Fruit fly (Drosophila melanogaster): Measurements from ENCODE around the gene pbl.

pbl gene

dm6 chr3L:7911765-7912556, at the start of gene pbl, which contains the start of gene CG8281:
Gene pbl (minus strand): TSS chr3L:7911954.
Gene CG8281 (plus strand): TSS chr3L:7912463.
- TF ChIP-seq Hr83 (GFP tag; optimal IDR thresholded peaks at IDR 0.05; ENCODE audit: poor library complexity, severe bottlenecking) (no peak), fru (GFP tag; optimal IDR thresholded peaks at IDR 0.05) (peak; percentile 15), pan (optimal IDR thresholded peaks at IDR 0.05) (no peak), Hnf4 (GFP tag; optimal IDR thresholded peaks at IDR 0.05) (peak; percentile 42), psq (GFP tag; optimal IDR thresholded peaks at IDR 0.05) (peak; percentile 24), CG9705 (GFP tag; optimal IDR thresholded peaks at IDR 0.05) (peak; percentile 28), Dfd (GFP tag; optimal IDR thresholded peaks at IDR 0.05) (no peak), Myc (optimal IDR thresholded peaks at IDR 0.05) (no peak), Vsx2 (GFP tag; optimal IDR thresholded peaks at IDR 0.05; ENCODE audit: partially characterized antibody) (no peak), h (GFP tag; optimal IDR thresholded peaks at IDR 0.05) (peak; percentile 18), sv (GFP tag; optimal IDR thresholded peaks at IDR 0.05) (peak; percentile 48), HLH106 (tag; optimal IDR thresholded peaks at IDR 0.05) (peak; percentile 51), Dif (GFP tag; optimal IDR thresholded peaks at IDR 0.05; ENCODE audit: partially characterized antibody) (no peak), Mio (GFP tag; optimal IDR thresholded peaks at IDR 0.05) (no peak), Jra (GFP tag; optimal IDR thresholded peaks at IDR 0.05) (no peak), rgr (GFP tag; optimal IDR thresholded peaks at IDR 0.05) (peak; percentile 29), Rel (GFP tag; optimal IDR thresholded peaks at IDR 0.05) (no peak), Rel (tag; optimal IDR thresholded peaks at IDR 0.05) (no peak), Abd-B (GFP tag; optimal IDR thresholded peaks at IDR 0.05) (no peak), woc (GFP tag; optimal IDR thresholded peaks at IDR 0.05) (peak; percentile 48), dmrt93B (GFP tag; optimal IDR thresholded peaks at IDR 0.05) (no peak), Hr78 (GFP tag; optimal IDR thresholded peaks at IDR 0.05) (no peak), jim (GFP tag; optimal IDR thresholded peaks at IDR 0.05) (no peak), sage (GFP tag; optimal IDR thresholded peaks at IDR 0.05) (no peak), usp (GFP tag; optimal IDR thresholded peaks at IDR 0.05) (no peak), br (GFP tag; optimal IDR thresholded peaks at IDR 0.05) (no peak), ey (GFP tag; optimal IDR thresholded peaks at IDR 0.05) (peak; percentile 0), GATAd (GFP tag; optimal IDR thresholded peaks at IDR 0.05) (no peak), tai (GFP tag; optimal IDR thresholded peaks at IDR 0.05) (no peak), lola (GFP tag; optimal IDR thresholded peaks at IDR 0.05) (no peak), CrebA (GFP tag; optimal IDR thresholded peaks at IDR 0.05; ENCODE audit: borderline replicate concordance) (no peak), foxo (GFP tag; optimal IDR thresholded peaks at IDR 0.05) (peak in 1 of 2 experiments; percentile 45), CG32264 (GFP tag; optimal IDR thresholded peaks at IDR 0.05) (no peak), N (GFP tag; optimal IDR thresholded peaks at IDR 0.05) (no peak), dl (GFP tag; optimal IDR thresholded peaks at IDR 0.05; ENCODE audit: insufficient read depth in 1 of 2, partially characterized antibody in 2 of 2) (no peak), OdsH (GFP tag; optimal IDR thresholded peaks at IDR 0.05) (no peak), Sp1 (GFP tag; optimal IDR thresholded peaks at IDR 0.05) (peak; percentile 31), dsf (GFP tag; optimal IDR thresholded peaks at IDR 0.05; ENCODE audit: borderline replicate concordance) (no peak), brk (GFP tag; optimal IDR thresholded peaks at IDR 0.05) (no peak)

All from whole organism, wandering third instar larva.